Worm (Caenorhabditis elegans) whole organism, L4/young adult: ENCODE results near the gene del-8.

Experiments used
- W03F9.2 ChIP-seq: fragments of 150-350 bp; optimal IDR thresholded peaks from 2 replicates; lab custom pipeline; 2014; ENCODE audit warnings: missing biosample characterization, missing genetic modification characterization
- dao-5 ChIP-seq: sonication (generic microtip); optimal IDR thresholded peaks from 2 replicates; lab custom pipeline; 2016; ENCODE audit warnings: missing genotype, missing genetic modification characterization, moderate library complexity, missing compliant biosample characterization
- him-1 ChIP-seq: sonication (generic microtip); optimal IDR thresholded peaks from 2 replicates; lab custom pipeline; 2016; ENCODE audit warnings: missing genotype, missing genetic modification reagents, missing genetic modification characterization, missing compliant biosample characterization

Gene del-8

DNA sequence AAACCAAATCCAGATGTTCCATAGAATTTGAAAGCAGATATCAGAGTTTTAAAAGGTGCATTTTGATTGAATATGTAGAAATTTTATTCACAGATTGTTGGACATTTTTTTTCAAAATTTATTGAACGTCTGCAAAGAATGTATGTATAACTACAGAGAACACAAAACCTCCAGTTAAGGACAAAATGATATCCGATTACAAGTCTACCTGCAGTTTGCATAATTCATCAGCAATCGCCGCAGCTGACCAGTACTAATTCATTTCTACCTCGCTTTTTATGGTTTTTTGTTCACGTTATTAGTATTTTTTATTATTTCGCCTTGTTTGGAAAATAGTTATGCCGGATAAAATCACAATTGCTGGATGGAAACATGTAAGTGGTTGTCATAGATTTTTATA is at the start of gene del-8:
Gene del-8, plus strand, starts transcription at position 301 of the 400 bp plus-strand sequence.
- TF ChIP-seq W03F9.2 (tag; lab: Kevin White, UChicago) (no peak), him-1 (tag; lab: Kevin White, UChicago) (no peak), dao-5 (no peak)

DNA sequence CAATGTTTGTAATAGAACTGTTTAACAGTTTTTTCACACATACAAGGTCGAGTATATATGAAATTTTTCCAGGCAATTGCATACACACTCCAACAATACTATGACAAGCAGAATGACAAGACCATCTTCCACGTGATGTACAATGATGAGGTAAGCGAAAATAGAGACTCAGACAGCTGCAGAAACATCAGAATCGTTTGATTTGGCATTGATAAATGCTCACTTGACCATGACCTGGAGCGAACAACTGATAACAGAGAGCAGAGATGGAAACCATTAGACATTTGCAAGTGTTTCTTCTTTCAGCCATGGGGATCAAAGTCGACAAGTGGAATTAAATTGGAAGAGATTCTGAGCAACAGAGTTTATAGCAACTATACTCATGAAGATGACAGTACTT is 48.8 kb upstream of the del-8 start:
- no peak for TF ChIP-seq dao-5
- no peak for TF ChIP-seq him-1 (tag; lab: Kevin White, UChicago)
- no peak for TF ChIP-seq W03F9.2 (tag; lab: Kevin White, UChicago)

DNA sequence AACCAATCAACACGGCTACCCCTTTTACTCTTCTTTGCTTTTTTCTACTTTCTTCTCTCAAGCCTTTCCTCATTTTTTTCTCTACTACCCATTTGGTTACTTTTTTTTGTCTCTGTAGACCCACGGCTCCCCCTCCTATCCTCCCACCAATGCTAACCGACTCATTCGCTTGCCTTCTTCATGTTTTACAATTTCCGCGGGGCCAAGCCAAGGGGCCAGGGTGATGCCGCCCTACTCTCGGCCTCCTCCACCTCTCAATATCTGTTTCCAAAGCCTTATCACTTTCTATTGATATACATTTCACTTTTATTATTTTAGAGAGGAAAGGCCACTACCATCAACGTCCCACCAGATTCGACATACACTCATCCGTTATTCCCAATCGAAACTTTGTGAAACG is 45.9 kb upstream of the del-8 start, which contains the start of gene F49E2.5:
Gene F49E2.5, plus strand, starts transcription at position 301 of the 400 bp plus-strand sequence.
- no peak for TF ChIP-seq him-1 (tag; lab: Kevin White, UChicago)
- no peak for TF ChIP-seq dao-5
- TF ChIP-seq W03F9.2 (tag; lab: Kevin White, UChicago), result no peak

DNA sequence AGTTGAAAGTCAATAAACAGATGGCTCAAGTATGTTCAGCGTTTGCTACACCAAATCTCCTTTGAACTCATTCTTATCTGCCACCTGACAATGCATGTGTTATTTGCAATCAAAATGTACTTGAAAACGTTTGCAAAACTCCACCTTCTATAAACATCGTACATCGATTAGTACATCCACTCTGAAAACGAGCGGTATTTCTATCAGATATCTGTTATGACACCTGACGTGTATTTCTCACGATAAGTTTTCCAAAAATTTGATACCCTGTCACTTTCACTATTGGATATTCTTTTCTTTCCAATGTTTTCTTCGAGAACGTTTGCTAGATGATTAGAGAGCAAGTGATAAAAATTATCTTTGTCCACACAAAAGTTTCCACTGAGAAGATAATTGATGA is 44.8 kb upstream of the del-8 start:
- TF ChIP-seq dao-5 (no peak), him-1 (tag; lab: Kevin White, UChicago) (no peak), W03F9.2 (tag; lab: Kevin White, UChicago) (no peak)

DNA sequence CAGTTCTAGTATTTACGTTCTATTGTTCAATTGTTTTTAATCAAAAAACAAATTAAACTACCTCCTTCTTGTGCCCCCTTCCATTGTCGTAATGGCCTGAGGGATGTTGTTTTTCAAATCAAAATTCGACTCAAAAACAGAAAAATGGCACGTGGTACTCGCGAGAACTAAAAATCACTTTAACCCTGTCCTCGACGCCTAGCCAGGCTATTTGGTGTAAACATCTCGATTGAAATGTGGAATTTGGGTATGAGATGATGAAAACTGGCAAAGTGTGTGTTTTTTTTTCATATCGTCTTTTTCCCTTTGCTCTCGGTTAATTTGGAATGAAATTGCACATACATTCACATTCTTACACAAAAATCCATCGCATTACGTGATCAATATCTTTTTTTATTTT is 42.6 kb upstream of the del-8 start:
- TF ChIP-seq W03F9.2 (tag; lab: Kevin White, UChicago) (no peak), him-1 (tag; lab: Kevin White, UChicago) (no peak), dao-5 (no peak)

DNA sequence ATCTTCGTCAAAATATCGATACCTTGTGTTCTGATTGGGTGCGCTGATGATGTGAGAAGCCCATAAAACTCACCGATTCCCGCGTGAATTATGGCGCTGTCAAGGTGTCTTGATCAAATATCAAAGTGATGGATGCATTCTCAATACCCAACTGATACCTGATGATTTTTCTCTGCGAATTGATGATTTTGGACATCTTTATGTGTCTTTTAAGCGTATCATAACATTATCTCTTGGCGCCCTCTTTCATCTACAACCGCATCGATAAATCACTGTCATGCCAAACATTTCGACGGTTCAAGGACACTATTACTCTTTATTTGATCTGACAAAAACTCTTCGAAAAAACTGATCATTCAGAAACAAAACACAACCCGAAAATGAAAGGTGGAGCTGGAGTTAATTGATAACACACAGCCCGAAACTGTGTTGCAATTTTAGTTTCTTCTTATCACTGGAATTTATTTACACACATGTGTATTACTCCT is 41.9 kb upstream of the del-8 start:
- TF ChIP-seq him-1 (tag; lab: Kevin White, UChicago) (no peak), dao-5 (no peak), W03F9.2 (tag; lab: Kevin White, UChicago) (no peak)

DNA sequence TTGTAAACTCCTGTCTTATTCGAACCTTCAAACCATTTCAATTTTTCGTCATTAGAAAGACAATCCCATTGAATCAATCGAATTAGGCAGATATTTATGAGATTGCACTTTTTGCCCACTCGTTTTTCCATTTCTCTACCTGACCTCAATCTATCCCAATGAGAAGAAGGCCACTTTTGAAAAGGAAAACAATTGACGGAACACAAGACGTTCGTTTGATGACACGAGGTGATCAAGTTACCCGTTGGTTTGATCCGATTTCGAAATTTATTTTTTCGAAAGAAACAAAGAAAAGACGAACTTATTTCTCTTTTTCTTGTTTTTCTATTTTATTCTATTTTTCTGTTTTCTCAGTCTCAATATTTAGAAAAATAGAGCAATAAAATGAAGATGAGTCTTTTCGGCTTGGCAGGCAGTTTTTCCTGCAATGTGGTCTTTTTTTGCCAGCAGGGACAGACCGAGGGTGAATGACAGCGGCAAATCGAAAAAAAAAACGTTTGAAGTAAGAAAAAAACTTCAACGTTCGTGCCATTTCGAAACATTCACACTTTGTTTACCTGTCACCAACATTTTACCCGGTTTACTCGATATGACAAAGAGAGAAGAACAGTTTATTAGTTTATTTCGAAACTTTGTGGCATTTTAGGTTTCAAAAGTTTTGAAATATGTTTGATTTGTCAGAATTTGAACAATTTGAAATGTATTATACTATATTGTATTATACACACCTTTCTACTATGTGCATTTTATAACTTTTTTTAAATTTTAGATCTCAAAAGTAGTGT is 41.0 kb upstream of the del-8 start:
- no peak for TF ChIP-seq W03F9.2 (tag; lab: Kevin White, UChicago)
- no peak for TF ChIP-seq him-1 (tag; lab: Kevin White, UChicago)
- TF ChIP-seq dao-5, result no peak

DNA sequence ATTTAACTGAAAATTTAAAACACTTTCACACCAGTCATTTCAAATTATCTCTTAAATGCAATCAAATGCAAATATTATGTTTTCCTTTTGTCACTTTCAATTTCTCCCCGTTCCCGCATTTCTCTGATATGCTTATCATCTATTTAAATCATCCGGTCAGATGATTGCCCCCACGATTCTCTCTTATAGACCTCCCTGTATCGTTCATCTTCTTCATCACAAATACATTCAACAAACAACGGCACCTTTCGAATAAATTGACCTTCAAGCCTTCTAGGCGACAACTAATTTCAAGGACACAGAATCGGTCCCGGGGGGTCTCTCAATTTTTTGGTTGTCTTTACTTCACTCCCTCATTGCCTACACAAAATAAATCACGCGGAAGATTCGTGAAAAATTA is 40.3 kb upstream of the del-8 start:
- TF ChIP-seq him-1 (tag; lab: Kevin White, UChicago) (no peak), W03F9.2 (tag; lab: Kevin White, UChicago) (no peak), dao-5 (no peak)

DNA sequence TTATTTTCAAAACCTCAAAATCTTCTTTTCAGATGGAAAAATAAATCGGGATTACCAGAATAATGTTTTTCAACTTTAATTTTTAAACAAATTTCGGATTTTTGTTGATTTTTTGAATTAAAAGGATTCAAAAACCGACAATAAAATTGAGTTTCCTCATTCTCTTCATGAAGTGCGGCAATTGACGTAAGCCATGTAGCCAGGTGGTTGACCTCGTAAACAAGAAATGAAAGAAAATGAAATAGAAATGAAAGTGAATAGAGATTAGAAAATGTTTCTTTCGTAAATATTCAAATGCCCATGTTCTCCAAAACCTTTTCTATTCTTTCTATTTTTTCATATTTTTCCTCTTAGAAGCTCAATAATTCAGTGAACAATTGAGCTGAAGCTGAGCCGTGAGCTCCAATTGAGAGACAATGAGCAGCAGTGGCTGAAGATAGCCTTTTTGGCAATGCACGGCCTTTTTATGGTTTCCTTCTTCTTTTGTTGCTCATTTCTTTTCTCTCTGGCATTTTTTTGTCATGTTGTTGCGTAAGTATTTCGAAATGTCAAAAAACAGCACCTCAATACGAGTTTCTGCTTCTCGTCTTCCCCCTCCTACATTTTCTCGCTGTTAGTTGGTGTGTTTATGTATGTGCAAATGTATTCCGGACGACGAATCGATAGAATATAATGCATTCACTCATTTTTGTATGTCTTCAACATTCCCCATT is 39.4 kb upstream of the del-8 start:
- TF ChIP-seq him-1 (tag; lab: Kevin White, UChicago), result no peak
- TF ChIP-seq W03F9.2 (tag; lab: Kevin White, UChicago), result no peak
- no peak for TF ChIP-seq dao-5

DNA sequence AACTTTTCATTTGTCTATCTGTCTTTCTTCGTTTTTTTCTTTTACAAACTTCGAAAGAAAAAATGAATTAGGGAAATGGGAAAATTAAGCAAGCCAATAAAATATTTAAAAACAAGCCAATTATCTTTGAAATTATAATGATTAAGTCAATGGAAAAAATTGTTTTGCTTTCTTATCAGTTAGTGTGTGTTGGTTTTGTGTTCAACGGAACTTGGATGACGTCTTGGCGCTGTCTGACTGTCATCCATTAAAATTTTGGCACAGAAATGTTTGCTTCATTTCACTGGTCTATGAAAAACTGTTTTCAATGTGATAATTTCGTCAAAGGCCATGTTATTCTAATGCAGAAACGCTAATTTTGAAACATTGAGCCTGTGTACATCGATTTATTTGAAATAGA is 38.7 kb upstream of the del-8 start:
- no peak for TF ChIP-seq him-1 (tag; lab: Kevin White, UChicago)
- no peak for TF ChIP-seq dao-5
- no peak for TF ChIP-seq W03F9.2 (tag; lab: Kevin White, UChicago)

DNA sequence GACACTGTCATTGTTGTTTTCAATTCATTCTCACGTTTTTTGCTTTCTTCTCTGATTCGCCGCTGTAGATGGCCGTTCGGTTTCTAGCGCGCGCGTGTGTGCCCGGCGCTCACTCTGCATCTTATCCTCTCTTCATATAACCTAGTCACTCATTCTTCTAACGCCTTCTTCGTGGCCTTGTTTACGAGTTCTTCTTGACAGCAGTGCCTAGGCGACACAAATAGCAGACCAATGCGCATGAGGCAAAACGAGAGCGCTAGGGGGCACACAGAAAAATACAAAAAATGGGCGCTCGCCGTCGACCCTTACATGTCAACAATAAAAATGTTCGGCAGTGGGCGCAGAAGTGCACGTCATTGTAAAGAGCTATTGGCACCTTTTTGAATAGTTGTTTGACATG is 38.1 kb upstream of the del-8 start:
- TF ChIP-seq him-1 (tag; lab: Kevin White, UChicago) (peak; percentile 30), dao-5 (no peak)

DNA sequence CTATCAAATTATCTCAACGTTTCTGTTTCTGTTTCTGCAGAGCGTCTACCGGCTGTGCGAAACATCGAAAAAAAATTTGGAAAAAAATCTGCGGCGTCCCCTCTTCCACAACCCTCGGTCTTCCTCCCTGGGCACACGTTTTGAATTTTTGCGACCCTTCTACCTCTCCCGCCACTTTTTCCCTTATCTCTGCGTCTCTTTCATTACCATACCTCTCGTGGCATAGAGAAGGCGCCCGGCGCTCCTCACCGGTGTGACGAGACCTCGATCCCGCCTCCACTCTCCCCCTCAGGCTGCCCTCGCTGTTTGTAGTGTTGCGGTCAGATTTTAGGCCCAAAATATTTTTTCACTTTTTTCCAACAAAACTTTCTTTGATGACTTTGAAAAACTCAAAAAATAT is 36.8 kb upstream of the del-8 start:
- TF ChIP-seq dao-5, result no peak
- TF ChIP-seq W03F9.2 (tag; lab: Kevin White, UChicago), result no peak
- TF ChIP-seq him-1 (tag; lab: Kevin White, UChicago), result no peak

DNA sequence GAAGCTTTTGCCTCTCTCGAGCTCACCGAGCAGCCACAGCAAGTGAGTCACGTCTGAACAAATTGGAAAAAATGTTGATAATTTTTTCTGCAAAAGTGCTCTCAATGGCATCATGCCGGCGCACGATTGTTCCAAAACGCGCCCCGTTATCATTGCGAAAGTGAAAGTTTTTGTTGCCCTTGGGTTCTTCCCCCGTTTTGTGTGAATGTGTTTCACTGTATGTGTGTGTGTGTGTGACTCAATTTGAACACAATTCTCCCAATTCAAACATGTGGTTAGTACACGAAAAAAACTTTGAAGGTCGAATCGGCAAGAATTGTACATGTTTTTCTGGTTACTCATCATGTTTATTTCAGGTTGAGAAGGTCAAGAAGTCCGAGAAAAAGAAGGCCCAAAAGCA is 36.1 kb upstream of the del-8 start:
- no peak for TF ChIP-seq dao-5
- TF ChIP-seq W03F9.2 (tag; lab: Kevin White, UChicago), result no peak
- no peak for TF ChIP-seq him-1 (tag; lab: Kevin White, UChicago)

DNA sequence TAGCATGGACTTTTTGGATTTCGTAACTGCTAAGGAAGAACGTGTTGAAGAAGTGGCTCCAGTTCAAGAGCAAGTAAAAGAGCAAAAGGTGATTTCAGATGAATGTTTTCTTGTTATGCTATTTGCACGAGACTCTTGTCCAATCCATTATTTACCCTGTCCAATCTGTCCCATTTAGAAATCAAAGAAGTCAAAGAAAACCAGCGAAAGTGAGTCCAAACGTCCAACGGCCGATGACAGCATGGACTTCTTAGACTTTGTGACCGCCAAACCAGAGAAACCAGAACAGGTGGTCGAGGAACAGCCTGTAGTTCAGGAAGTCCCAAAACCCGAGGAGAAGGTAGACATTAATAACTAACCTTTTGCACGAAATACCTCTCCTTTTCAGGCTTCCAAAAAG is 34.0 kb upstream of the del-8 start:
- TF ChIP-seq him-1 (tag; lab: Kevin White, UChicago) (no peak), W03F9.2 (tag; lab: Kevin White, UChicago) (no peak), dao-5 (no peak)
